Fruit fly (Drosophila melanogaster) whole organism, wandering third instar larva: Measurements from ENCODE around the gene CG32679.

Experiments used
- Abd-B ChIP-seq: fragments of >200 bp; optimal IDR thresholded peaks from 2 replicates; lab custom pipeline; 2017; ENCODE audit warnings: missing biosample characterization, missing genetic modification characterization
- Hr78 ChIP-seq: fragments of >200 bp; optimal IDR thresholded peaks from 2 replicates; lab custom pipeline; 2017; ENCODE audit warnings: missing biosample characterization, missing genetic modification characterization
- Myc ChIP-seq: fragments of >200 bp; optimal IDR thresholded peaks from 2 replicates; lab custom pipeline; 2017
- N ChIP-seq: fragments of >200 bp; optimal IDR thresholded peaks from 2 replicates; lab custom pipeline; 2018; ENCODE audit warnings: missing biosample characterization, missing external identifiers, missing genetic modification characterization
- br ChIP-seq: fragments of 200-800 bp; sonication (Bioruptor generic); optimal IDR thresholded peaks from 2 replicates; lab custom pipeline; 2016; ENCODE audit warnings: missing biosample characterization, missing genetic modification characterization
- dmrt93B ChIP-seq: fragments of 200-800 bp; sonication (Bioruptor generic); optimal IDR thresholded peaks from 2 replicates; lab custom pipeline; 2018; ENCODE audit warnings: missing biosample characterization, mild to moderate bottlenecking, missing genetic modification characterization
- ey ChIP-seq: fragments of 200-800 bp; sonication (Bioruptor generic); optimal IDR thresholded peaks from 2 replicates; lab custom pipeline; 2016; ENCODE audit warnings: missing biosample characterization, missing genetic modification characterization
- h ChIP-seq: fragments of 200-800 bp; sonication (Bioruptor generic); optimal IDR thresholded peaks from 3 replicates; lab custom pipeline; 2016; ENCODE audit warnings: missing biosample characterization, mild to moderate bottlenecking, missing genetic modification characterization
- lola ChIP-seq: fragments of >200 bp; optimal IDR thresholded peaks from 2 replicates; lab custom pipeline; 2017; ENCODE audit warnings: missing biosample characterization, missing genetic modification characterization
- psq ChIP-seq: fragments of 200-800 bp; sonication (Bioruptor generic); optimal IDR thresholded peaks from 3 replicates; lab custom pipeline; 2017; ENCODE audit warnings: missing biosample characterization, mild to moderate bottlenecking, missing genetic modification characterization, moderate library complexity
- sage ChIP-seq: fragments of 200-800 bp; sonication (Bioruptor generic); optimal IDR thresholded peaks from 2 replicates; lab custom pipeline; 2016; ENCODE audit warnings: missing biosample characterization, mild to moderate bottlenecking, missing genetic modification characterization

DNA sequence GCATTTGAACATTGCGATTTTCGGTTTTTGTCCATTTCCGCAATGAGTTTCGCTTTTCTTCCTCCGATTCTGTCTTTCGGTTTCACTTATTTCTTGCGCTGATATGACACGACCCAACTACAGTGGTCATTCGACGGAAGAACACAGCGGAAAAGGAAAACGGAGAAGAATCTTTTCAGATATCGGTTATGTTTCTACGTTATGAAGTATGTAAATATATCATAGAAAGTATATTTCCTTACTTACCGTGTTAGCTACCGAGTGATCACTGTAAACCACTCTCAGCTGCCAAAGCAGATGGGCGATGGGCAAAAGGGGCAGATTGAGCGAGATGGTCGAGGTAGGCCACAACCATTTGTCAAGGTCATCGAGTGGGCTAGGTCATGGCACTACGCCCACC lies 20.4 kb upstream of the CG32679 start:
- TF ChIP-seq br (GFP tag; lab: Kevin White, UChicago): peak; percentile 39
- TF ChIP-seq h (GFP tag; lab: Kevin White, UChicago): peak; percentile 69
- peak; percentile 65 for TF ChIP-seq ey (GFP tag; lab: Kevin White, UChicago)
- no peak for TF ChIP-seq lola (GFP tag; lab: Kevin White, UChicago)
- TF ChIP-seq sage (GFP tag; lab: Kevin White, UChicago): no peak
- TF ChIP-seq Abd-B (GFP tag; lab: Kevin White, UChicago): no peak
- no peak for TF ChIP-seq Hr78
- no peak for TF ChIP-seq Myc
- TF ChIP-seq N (GFP tag; lab: Kevin White, UChicago): no peak
- peak; percentile 23 for TF ChIP-seq dmrt93B (GFP tag; lab: Kevin White, UChicago)
- TF ChIP-seq psq (GFP tag; lab: Kevin White, UChicago): peak; percentile 47
